Worm (Caenorhabditis elegans): ENCODE results near the gene jbts-14.

The jbts-14 gene

DNA sequence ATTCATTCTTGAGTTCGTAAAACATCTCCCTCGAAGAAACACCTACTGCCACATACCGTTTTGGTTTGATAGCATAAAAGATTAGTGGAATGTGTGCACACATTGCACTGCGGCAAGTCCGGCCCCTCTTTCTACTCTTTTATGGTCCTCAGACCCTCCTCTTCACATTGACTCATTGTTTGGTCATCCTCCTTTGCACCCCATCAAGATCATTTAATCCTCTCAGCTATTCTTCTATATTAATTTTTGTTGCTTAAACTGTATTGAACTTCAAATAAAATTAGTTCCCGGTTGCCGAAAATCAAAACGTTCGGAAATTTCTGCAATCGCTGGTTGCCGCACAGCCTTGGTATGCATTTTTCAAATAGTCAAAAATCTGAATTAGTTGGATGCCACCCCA is 43.8 kb upstream of the jbts-14 start, which contains the start of gene rig-1:
TSS of gene rig-1 (plus strand) at position 301 of the 400 bp plus-strand sequence.
- TF ChIP-seq nhr-12 (tag; optimal IDR thresholded peaks at IDR 0.05) (no peak), irx-1 (tag; optimal IDR thresholded peaks at IDR 0.05) (no peak), nhr-84 (tag; optimal IDR thresholded peaks at IDR 0.05) (no peak), sox-4 (tag; optimal IDR thresholded peaks at IDR 0.05) (no peak), fkh-8 (tag; optimal IDR thresholded peaks at IDR 0.05) (no peak)

DNA sequence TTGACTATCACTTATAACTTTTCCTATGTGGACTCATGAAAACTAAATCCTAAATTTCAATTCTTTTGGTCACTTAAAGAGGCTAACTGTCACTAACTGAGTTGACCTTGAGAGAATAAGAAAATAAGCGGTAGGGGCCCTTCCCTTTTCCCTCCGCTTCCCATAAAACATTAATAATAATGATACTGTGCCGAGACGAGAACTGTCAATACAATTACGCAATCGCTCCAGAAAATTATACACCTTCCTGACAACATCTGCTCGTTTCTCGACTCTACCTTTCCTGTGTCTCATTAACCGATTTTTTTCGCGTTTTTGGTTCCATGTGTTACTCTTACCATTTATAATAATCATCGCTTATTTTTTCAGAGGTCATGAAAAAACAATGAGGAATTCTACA is 43.2 kb upstream of the jbts-14 start:
- TF ChIP-seq efl-1 (optimal IDR thresholded peaks at IDR 0.05) (no peak), efl-1 (GFP tag; optimal IDR thresholded peaks at IDR 0.05 in 1 of 2) (peak in 1 of 2 experiments; percentile 41), lin-15B (tag; optimal IDR thresholded peaks at IDR 0.05) (no peak)

DNA sequence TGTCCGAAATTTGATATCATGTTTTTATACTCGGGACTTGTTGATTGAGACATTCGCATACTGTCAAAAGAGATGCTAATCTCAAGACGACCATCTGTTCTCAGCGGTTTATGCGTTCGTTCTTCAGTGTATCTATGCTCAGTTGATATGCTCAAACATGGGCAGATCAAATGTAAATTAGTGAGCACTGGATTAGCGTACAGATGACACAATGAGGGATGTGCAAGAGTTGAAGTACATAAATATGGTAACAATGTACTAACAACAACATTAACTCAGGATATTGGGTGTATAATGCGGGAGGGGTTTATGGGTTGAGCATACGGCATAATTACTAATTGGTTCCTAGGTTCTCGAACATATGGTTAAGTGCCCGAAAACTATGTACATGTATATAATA is 41.7 kb upstream of the jbts-14 start:
- TF ChIP-seq nhr-90 (tag; optimal IDR thresholded peaks at IDR 0.05; ENCODE audit: poor library complexity): no peak
- no peak for TF ChIP-seq dpl-1 (GFP tag; optimal IDR thresholded peaks at IDR 0.05)
- no peak for TF ChIP-seq nhr-19 (GFP tag; conservative IDR thresholded peaks at IDR 0.05)
- no peak for TF ChIP-seq ets-5 (GFP tag; IDR thresholded peaks at IDR 0.05)
- no peak for TF ChIP-seq xbp-1 (tag; optimal IDR thresholded peaks at IDR 0.05)
- TF ChIP-seq sox-4 (tag; optimal IDR thresholded peaks at IDR 0.05): no peak
- no peak for TF ChIP-seq fkh-8 (tag; optimal IDR thresholded peaks at IDR 0.05)
- no peak for TF ChIP-seq snu-23 (GFP tag; optimal IDR thresholded peaks at IDR 0.05)
- TF ChIP-seq tlp-1 (tag; optimal IDR thresholded peaks at IDR 0.05): no peak

DNA sequence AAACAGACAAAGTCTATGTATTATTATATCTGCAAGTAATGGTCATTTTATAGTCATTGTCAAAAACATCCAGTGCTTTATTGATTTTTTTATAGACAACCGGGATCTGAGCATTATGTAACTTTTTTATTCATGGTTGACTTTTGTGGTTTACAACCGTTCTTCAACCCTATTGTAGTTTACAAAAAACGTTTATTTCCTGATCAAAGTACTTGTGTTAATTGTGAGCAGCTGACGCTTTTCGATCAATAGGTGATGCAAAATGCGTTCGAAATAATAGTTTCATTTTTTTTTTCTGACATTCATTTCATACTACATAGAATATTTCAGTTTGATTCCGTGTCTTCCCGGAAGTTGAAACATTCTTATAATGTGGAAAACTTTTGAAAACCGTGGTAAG is 31.3 kb upstream of the jbts-14 start, which contains the start of the genes K09E2.2 and K09E2.3:
TSS of gene K09E2.2 (plus strand) at position 301 of the 400 bp plus-strand sequence.
TSS of gene K09E2.3 (plus strand) at position 325 of the 400 bp plus-strand sequence.
- TF ChIP-seq Y116A8C.19 (tag; optimal IDR thresholded peaks at IDR 0.05; ENCODE audit: borderline replicate concordance) (no peak), nhr-19 (GFP tag; conservative IDR thresholded peaks at IDR 0.05) (no peak), alr-1 (tag; optimal IDR thresholded peaks at IDR 0.05; ENCODE audit: borderline replicate concordance) (no peak), unc-86 (tag; optimal IDR thresholded peaks at IDR 0.05) (no peak), nhr-12 (tag; optimal IDR thresholded peaks at IDR 0.05) (no peak), lin-13 (GFP tag; optimal IDR thresholded peaks at IDR 0.05) (no peak), xbp-1 (tag; optimal IDR thresholded peaks at IDR 0.05) (no peak), ztf-4 (tag; optimal IDR thresholded peaks at IDR 0.05) (no peak), C04F5.9 (tag; optimal IDR thresholded peaks at IDR 0.05) (no peak), fos-1 (tag; optimal IDR thresholded peaks at IDR 0.05) (no peak), dpl-1 (GFP tag; optimal IDR thresholded peaks at IDR 0.05) (no peak), mdl-1 (tag; optimal IDR thresholded peaks at IDR 0.05) (no peak), nhr-47 (tag; optimal IDR thresholded peaks at IDR 0.05) (no peak), pax-3 (tag; optimal IDR thresholded peaks at IDR 0.05) (no peak), ama-1 (optimal IDR thresholded peaks at IDR 0.05) (no peak), dsc-1 (tag; optimal IDR thresholded peaks at IDR 0.05) (no peak)

DNA sequence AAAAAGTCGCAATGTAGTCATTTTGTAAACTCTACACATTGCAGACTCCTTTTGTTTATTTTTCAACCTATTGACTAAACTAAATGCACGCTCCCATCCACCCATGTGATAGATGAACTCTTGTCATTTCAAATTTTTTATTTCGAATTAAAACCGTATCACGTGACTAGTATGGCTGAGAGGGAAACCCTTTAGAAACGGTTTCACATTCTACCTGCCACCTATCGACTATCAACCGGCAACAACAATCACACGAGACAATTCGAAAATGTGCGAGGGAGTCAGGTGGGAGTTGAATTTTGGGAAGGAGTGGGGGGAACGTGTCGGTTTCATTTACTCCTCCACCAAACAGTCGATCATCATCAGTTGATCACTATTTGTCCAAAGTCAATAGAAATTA is 29.6 kb upstream of the jbts-14 start:
- TF ChIP-seq mdl-1 (tag; optimal IDR thresholded peaks at IDR 0.05): peak in 1 of 2 experiments; percentile 88
- TF ChIP-seq C16A3.4 (tag; optimal IDR thresholded peaks at IDR 0.05): peak; percentile 5
- no peak for TF ChIP-seq tlp-1 (tag; optimal IDR thresholded peaks at IDR 0.05)
- TF ChIP-seq blmp-1 (tag; optimal IDR thresholded peaks at IDR 0.05): peak; percentile 15
- TF ChIP-seq snu-23 (GFP tag; optimal IDR thresholded peaks at IDR 0.05): peak; percentile 71
- TF ChIP-seq nhr-71 (tag; optimal IDR thresholded peaks at IDR 0.05): peak; percentile 87
- peak; percentile 24 for TF ChIP-seq pag-3 (tag; optimal IDR thresholded peaks at IDR 0.05; ENCODE audit: borderline replicate concordance, insufficient read depth)
- no peak for TF ChIP-seq efl-1 (optimal IDR thresholded peaks at IDR 0.05)
- TF ChIP-seq efl-1 (GFP tag; optimal IDR thresholded peaks at IDR 0.05 in 1 of 2): peak in 1 of 2 experiments; percentile 95
- TF ChIP-seq ceh-8 (GFP tag; optimal IDR thresholded peaks at IDR 0.05): no peak
- peak; percentile 3 for TF ChIP-seq unc-130 (tag; optimal IDR thresholded peaks at IDR 0.05)
- peak in 2 of 6 experiments; percentile 57 to 58 for TF ChIP-seq elt-3 (tag; optimal IDR thresholded peaks at IDR 0.05)
- no peak for TF ChIP-seq ztf-4 (tag; optimal IDR thresholded peaks at IDR 0.05)
- no peak for TF ChIP-seq nhr-76 (tag; optimal IDR thresholded peaks at IDR 0.05)
- peak; percentile 94 for TF ChIP-seq nhr-20 (tag; optimal IDR thresholded peaks at IDR 0.05)
- TF ChIP-seq swsn-7 (tag; optimal IDR thresholded peaks at IDR 0.05): peak; percentile 3
- TF ChIP-seq nhr-90 (tag; optimal IDR thresholded peaks at IDR 0.05; ENCODE audit: poor library complexity): peak; percentile 83
- peak; percentile 47 for TF ChIP-seq mep-1 (tag; optimal IDR thresholded peaks at IDR 0.05)
- TF ChIP-seq lsy-2 (tag; optimal IDR thresholded peaks at IDR 0.05): peak; percentile 10 to 33
- TF ChIP-seq dpl-1 (GFP tag; optimal IDR thresholded peaks at IDR 0.05): peak in 2 of 3 experiments; percentile 14 to 39
- TF ChIP-seq lir-3 (tag; optimal IDR thresholded peaks at IDR 0.05; ENCODE audit: poor library complexity): peak; percentile 24
- TF ChIP-seq elt-2 (tag; optimal IDR thresholded peaks at IDR 0.05): peak; percentile 88
- peak; percentile 67 for TF ChIP-seq nhr-19 (GFP tag; conservative IDR thresholded peaks at IDR 0.05)
- no peak for TF ChIP-seq Y116A8C.19 (tag; optimal IDR thresholded peaks at IDR 0.05; ENCODE audit: borderline replicate concordance)
- TF ChIP-seq lin-14 (GFP tag; optimal IDR thresholded peaks at IDR 0.05): peak; percentile 90
- TF ChIP-seq tbx-2 (tag; optimal IDR thresholded peaks at IDR 0.05): peak; percentile 66
- no peak for TF ChIP-seq C04F5.9 (tag; optimal IDR thresholded peaks at IDR 0.05)

Measured in whole organism, L1 larva.